Fruit fly (Drosophila melanogaster): ENCODE measurements around the gene Vps36.

DNA sequence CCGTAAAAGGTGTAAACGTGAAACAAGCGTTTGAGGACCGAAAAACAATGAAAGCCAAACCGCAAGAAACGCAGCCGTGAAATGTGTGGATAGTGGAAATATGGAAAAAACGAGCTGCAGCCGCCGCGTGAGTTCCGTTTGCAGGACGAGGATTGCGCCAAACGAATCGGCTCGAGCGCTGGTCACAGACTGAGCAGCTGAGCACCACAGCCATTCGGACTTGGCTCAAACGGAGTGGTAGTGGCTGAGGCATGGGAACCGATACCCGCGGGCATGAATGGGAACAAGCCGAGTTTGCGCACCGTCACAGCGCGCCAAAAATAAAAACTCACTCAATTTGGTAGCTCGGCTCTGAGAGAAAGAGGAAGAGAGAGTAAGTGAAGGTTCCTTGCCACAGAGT, 38.3 kb downstream of the Vps36 start, which contains the start of gene CG10089:
- TF ChIP-seq CG8944 (GFP tag; optimal IDR thresholded peaks at IDR 0.05) (no peak), CG15011 (GFP tag; optimal IDR thresholded peaks at IDR 0.05) (no peak), Oli (tag; optimal IDR thresholded peaks at IDR 0.05) (no peak), Mad (GFP tag; optimal IDR thresholded peaks at IDR 0.05) (no peak), Ptx1 (GFP tag; IDR thresholded peaks at IDR 0.05) (no peak), CG6854 (GFP tag; optimal IDR thresholded peaks at IDR 0.05) (no peak), pzg (GFP tag; optimal IDR thresholded peaks at IDR 0.05) (no peak), CG15696 (tag; optimal IDR thresholded peaks at IDR 0.05) (no peak), Fer2 (tag; optimal IDR thresholded peaks at IDR 0.05) (no peak), shn (GFP tag; optimal IDR thresholded peaks at IDR 0.05) (no peak)

Measured in whole organism, embryonic.